Worm (Caenorhabditis elegans): Measurements from ENCODE around the gene T20B12.3.

- TF ChIP-seq tbx-37 (GFP tag; conservative IDR thresholded peaks at IDR 0.05): no peak
- no peak for TF ChIP-seq pes-1 (GFP tag; IDR thresholded peaks at IDR 0.05)
- no peak for TF ChIP-seq ama-1 (optimal IDR thresholded peaks at IDR 0.05)
Observed at ce11 chrIII:7373802-7374435, 8.0 kb upstream of the T20B12.3 start.
